Worm (Caenorhabditis elegans): ENCODE data around the gene pis-1.

DNA sequence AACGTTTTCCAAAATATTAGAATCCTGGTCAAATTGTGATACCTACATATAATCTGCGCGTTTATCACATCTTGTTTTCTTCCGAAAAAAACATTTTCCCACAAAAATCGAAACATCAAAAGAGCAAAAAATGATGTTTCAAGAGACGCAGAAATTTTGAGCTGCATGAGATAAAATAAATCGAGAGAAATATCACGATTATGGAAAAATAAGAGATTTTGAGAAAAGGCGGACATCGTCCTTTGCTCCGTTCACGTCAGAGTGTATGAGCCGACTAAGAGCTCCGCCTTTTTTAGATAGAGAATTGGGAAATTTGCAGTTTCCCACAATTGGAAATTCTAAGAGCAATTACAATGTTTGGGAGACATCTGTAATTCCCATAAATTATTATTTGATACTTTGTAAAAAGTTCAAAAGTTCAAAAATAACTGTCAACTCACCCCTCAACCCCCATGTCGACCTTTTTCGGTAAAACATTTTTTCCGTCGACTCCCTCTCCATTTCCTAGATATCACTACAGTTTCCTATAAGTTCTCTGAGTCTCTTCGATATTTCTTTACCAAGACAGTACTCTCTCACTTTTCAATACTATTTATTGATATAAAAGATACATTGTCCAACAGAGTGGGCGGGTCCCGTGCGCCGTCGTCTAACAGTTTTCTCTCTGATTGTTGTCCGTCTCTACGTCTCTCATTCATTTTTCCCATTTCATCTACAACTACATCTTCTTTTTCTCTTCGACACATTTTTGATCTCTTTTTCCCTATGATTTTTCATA, 39.6 kb downstream of the pis-1 start:
- TF ChIP-seq ZK546.5 (tag; optimal IDR thresholded peaks at IDR 0.05) (no peak), dve-1 (tag; optimal IDR thresholded peaks at IDR 0.05; ENCODE audit: insufficient read depth) (peak; percentile 89), hlh-11 (tag; optimal IDR thresholded peaks at IDR 0.05) (peak; percentile 69), unc-39 (tag; optimal IDR thresholded peaks at IDR 0.05) (no peak), egl-27 (tag; optimal IDR thresholded peaks at IDR 0.05) (no peak), ceh-20 (GFP tag; IDR thresholded peaks at IDR 0.05) (no peak), nhr-237 (tag; optimal IDR thresholded peaks at IDR 0.05) (no peak), unc-62 (GFP tag; optimal IDR thresholded peaks at IDR 0.05 in 1 of 2) (no peak), unc-62 (tag; optimal IDR thresholded peaks at IDR 0.05) (no peak)
